Worm (Caenorhabditis elegans) whole organism, L2 larva: ENCODE measurements around the gene ZK105.8.

Experiments used
- mdl-1 ChIP-seq, 2 experiments: fragments of 150-350 bp in 1 of 2; sonication (generic microtip) in 1 of 2; optimal IDR thresholded peaks; 2 replicates each; lab custom pipeline; 2017; ENCODE audit warnings: missing biosample characterization in 2 of 2, missing genetic modification characterization in 2 of 2
- ztf-11 ChIP-seq: sonication (generic microtip); optimal IDR thresholded peaks from 2 replicates; lab custom pipeline; 2017; ENCODE audit warnings: missing biosample characterization, missing genetic modification characterization

ce11 chrV:7742485-7742959 lies 18.2 kb downstream of the ZK105.8 start, which contains the start of gene fbxl-5:
- no peak for TF ChIP-seq mdl-1 (tag; optimal IDR thresholded peaks at IDR 0.05; lab: Kevin White, UChicago)
- no peak for TF ChIP-seq ztf-11 (tag; lab: Kevin White, UChicago)
